Worm (Caenorhabditis elegans) whole organism, L1 larva: ENCODE data around the gene scl-3.

Source experiments
- C16A3.4 ChIP-seq: fragments of 150-350 bp; optimal IDR thresholded peaks from 2 replicates; lab custom pipeline; 2014; ENCODE audit warnings: missing biosample characterization, missing genetic modification characterization
- C34B4.2 ChIP-seq: sonication (generic microtip); optimal IDR thresholded peaks from 2 replicates; lab custom pipeline; 2017; ENCODE audit warnings: mild to moderate bottlenecking, missing genetic modification characterization, missing compliant biosample characterization
- aly-2 ChIP-seq: fragments of 150-350 bp; optimal IDR thresholded peaks from 2 replicates; lab custom pipeline; 2014; ENCODE audit warnings: missing biosample characterization, missing genetic modification characterization
- ceh-82 ChIP-seq, 3 experiments: fragments of 150-350 bp in 1 of 3; sonication (generic microtip) in 2 of 3; optimal IDR thresholded peaks; 2 replicates each; lab custom pipeline; 2014 to 2017; ENCODE audit warnings: missing biosample characterization in 3 of 3, missing genetic modification characterization in 3 of 3
- ceh-88 ChIP-seq: fragments of 200-800 bp; sonication (Bioruptor generic); IDR thresholded peaks from 2 replicates; pipeline ENCODE4 v1.3.6; 2022; ENCODE audit warnings: missing genetic modification characterization, missing compliant biosample characterization
- ces-1 ChIP-seq: fragments of 150-350 bp; optimal IDR thresholded peaks from 2 replicates; lab custom pipeline; 2014; ENCODE audit warnings: missing biosample characterization, missing genetic modification reagents, missing genetic modification characterization
- egl-27 ChIP-seq, 2 experiments: fragments of 150-350 bp in 1 of 2; sonication (generic microtip); optimal IDR thresholded peaks; 3 replicates each; lab custom pipeline; 2017 to 2018; ENCODE audit warnings: missing biosample characterization in 2 of 2, missing genetic modification characterization in 2 of 2, missing genetic modification reagents in 2 of 2
- jun-1 ChIP-seq: fragments of 150-350 bp; optimal IDR thresholded peaks from 2 replicates; lab custom pipeline; 2014; ENCODE audit warnings: missing biosample characterization, missing genetic modification reagents, missing genetic modification characterization
- mep-1 ChIP-seq: fragments of 150-350 bp; optimal IDR thresholded peaks from 2 replicates; lab custom pipeline; 2014; ENCODE audit warnings: missing biosample characterization, missing genetic modification characterization
- nhr-77 ChIP-seq: fragments of 150-350 bp; optimal IDR thresholded peaks from 2 replicates; lab custom pipeline; 2014; ENCODE audit warnings: missing biosample characterization, missing genetic modification characterization
- nhr-84 ChIP-seq: sonication (generic microtip); optimal IDR thresholded peaks from 2 replicates; lab custom pipeline; 2017; ENCODE audit warnings: missing biosample characterization, missing genetic modification characterization
- pag-3 ChIP-seq: sonication (generic microtip); optimal IDR thresholded peaks from 2 replicates; lab custom pipeline; 2017; ENCODE audit warnings: missing genetic modification characterization, mild to moderate bottlenecking, missing compliant biosample characterization, antibody characterized with exemption, borderline replicate concordance; ENCODE audit not compliant: insufficient read depth
- sptf-1 ChIP-seq: fragments of 150-350 bp; optimal IDR thresholded peaks from 2 replicates; lab custom pipeline; 2014; ENCODE audit warnings: missing biosample characterization, missing genetic modification characterization

- TF ChIP-seq aly-2 (tag; lab: Kevin White, UChicago) (no peak), nhr-77 (no peak), nhr-84 (tag; lab: Kevin White, UChicago) (no peak), ceh-82 (tag; optimal IDR thresholded peaks at IDR 0.05; lab: Kevin White, UChicago) (no peak), jun-1 (peak; percentile 80), pag-3 (tag; lab: Kevin White, UChicago) (no peak), sptf-1 (tag; lab: Kevin White, UChicago) (no peak), ces-1 (GFP tag; lab: Kevin White, UChicago) (no peak), mep-1 (tag; lab: Kevin White, UChicago) (no peak), ceh-88 (no peak), C34B4.2 (tag; lab: Kevin White, UChicago) (no peak), egl-27 (tag; optimal IDR thresholded peaks at IDR 0.05; lab: Kevin White, UChicago) (no peak), C16A3.4 (tag; lab: Kevin White, UChicago) (no peak)
These were observed 2.0 kb upstream of the scl-3 start, which contains the start of gene scl-2 for ce11 chrIV:13057418-13057817.
